Worm (Caenorhabditis elegans): ENCODE measurements around the gene ccnk-1.
A peak's percentile ranks its signal among the peaks of the same experiment; 100 is the strongest.

ccnk-1 gene

ce11 chrV:14645817-14646789 lies 33.8 kb downstream of the ccnk-1 start, which contains the start of the genes rfc-1 and pmp-3:
Gene rfc-1, minus strand, starts transcription at chrV:14645979.
Gene pmp-3, plus strand, starts transcription at chrV:14646739.
- no peak for TF ChIP-seq sdc-2 (tag; optimal IDR thresholded peaks at IDR 0.05)
- no peak for TF ChIP-seq F13H6.1 (tag; optimal IDR thresholded peaks at IDR 0.05)
- TF ChIP-seq ceh-9 (tag; optimal IDR thresholded peaks at IDR 0.05): no peak
- TF ChIP-seq rnt-1 (tag; optimal IDR thresholded peaks at IDR 0.05): no peak
- no peak for TF ChIP-seq syd-9 (tag; optimal IDR thresholded peaks at IDR 0.05)
- TF ChIP-seq nfya-1 (tag; optimal IDR thresholded peaks at IDR 0.05): peak; percentile 18
- no peak for TF ChIP-seq sox-4 (tag; optimal IDR thresholded peaks at IDR 0.05)
- no peak for TF ChIP-seq pag-3 (tag; optimal IDR thresholded peaks at IDR 0.05; ENCODE audit: borderline replicate concordance)
- no peak for TF ChIP-seq dmd-4 (tag; optimal IDR thresholded peaks at IDR 0.05; ENCODE audit: borderline replicate concordance)
- TF ChIP-seq ceh-24 (tag; optimal IDR thresholded peaks at IDR 0.05): no peak
- no peak for TF ChIP-seq lim-6 (tag; optimal IDR thresholded peaks at IDR 0.05)
- TF ChIP-seq elt-4 (tag; optimal IDR thresholded peaks at IDR 0.05): no peak
- TF ChIP-seq che-1 (tag; optimal IDR thresholded peaks at IDR 0.05): no peak
- no peak for TF ChIP-seq ceh-14 (tag; optimal IDR thresholded peaks at IDR 0.05)
- no peak for TF ChIP-seq ama-1 (optimal IDR thresholded peaks at IDR 0.05)
- TF ChIP-seq ceh-30 (tag; optimal IDR thresholded peaks at IDR 0.05): no peak
- peak; percentile 15 for TF ChIP-seq ceh-31 (tag; optimal IDR thresholded peaks at IDR 0.05)

ce11 chrV:14648825-14649224 lies 36.5 kb downstream of the ccnk-1 start:
- TF ChIP-seq unc-42 (tag; optimal IDR thresholded peaks at IDR 0.05) (peak; percentile 30), sox-2 (GFP tag; IDR thresholded peaks at IDR 0.05) (no peak), ceh-31 (tag; optimal IDR thresholded peaks at IDR 0.05) (peak; percentile 9), K09A11.1 (tag; optimal IDR thresholded peaks at IDR 0.05; ENCODE audit: insufficient read depth) (no peak), Y22D7AL.16 (tag; optimal IDR thresholded peaks at IDR 0.05) (no peak), ceh-30 (tag; optimal IDR thresholded peaks at IDR 0.05) (no peak), ceh-45 (GFP tag; IDR thresholded peaks at IDR 0.05) (no peak)

DNA sequence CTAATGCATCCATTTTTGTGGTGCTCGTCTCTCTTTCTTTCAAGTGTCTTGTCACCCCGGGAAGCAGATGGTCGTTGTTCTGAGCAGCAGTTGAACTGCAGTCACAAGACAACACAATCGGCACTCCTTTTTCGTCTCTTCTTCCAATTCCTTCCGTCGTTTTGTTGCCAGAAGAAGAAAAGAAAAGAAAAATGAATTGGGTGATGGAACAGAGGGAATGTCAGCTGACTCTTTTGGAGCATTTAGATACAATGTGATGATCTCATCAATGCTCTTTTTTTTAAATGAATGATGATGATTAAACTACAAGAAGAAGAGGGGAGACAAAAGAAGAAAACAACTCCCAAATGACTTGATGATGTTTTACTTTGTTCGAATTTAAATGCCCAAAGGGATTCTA lies 37.6 kb downstream of the ccnk-1 start:
- no peak for TF ChIP-seq ceh-18 (tag; optimal IDR thresholded peaks at IDR 0.05)
- TF ChIP-seq hlh-30 (tag; optimal IDR thresholded peaks at IDR 0.05; ENCODE audit: insufficient read depth): peak; percentile 72
- TF ChIP-seq unc-42 (tag; optimal IDR thresholded peaks at IDR 0.05): no peak
- TF ChIP-seq sdc-2 (tag; optimal IDR thresholded peaks at IDR 0.05): no peak

ce11 chrV:14650631-14651030 lies 38.3 kb downstream of the ccnk-1 start:
- TF ChIP-seq madf-2 (tag; optimal IDR thresholded peaks at IDR 0.05) (no peak), unc-42 (tag; optimal IDR thresholded peaks at IDR 0.05) (peak; percentile 45)

DNA sequence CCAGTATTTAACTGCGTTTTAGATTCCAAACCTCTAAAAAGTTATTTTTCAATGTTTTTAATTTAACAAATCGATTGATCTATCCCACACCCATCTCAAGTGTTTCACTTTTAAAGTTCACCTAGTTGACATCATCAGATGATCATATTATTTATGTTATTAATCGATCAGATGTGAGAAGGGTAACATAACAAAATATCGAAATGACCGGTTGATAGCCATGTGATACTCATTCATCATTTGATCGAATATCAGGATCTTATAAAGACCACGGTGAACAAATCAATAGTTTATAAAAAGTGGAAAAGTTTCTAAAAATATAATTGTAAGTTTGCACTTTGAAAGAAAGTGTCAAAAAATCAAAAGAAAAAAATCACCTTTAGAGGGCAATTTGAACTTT lies 43.3 kb downstream of the ccnk-1 start:
- TF ChIP-seq ceh-2 (tag; optimal IDR thresholded peaks at IDR 0.05) (no peak), ztf-16 (tag; optimal IDR thresholded peaks at IDR 0.05) (no peak), ref-2 (tag; optimal IDR thresholded peaks at IDR 0.05) (no peak), fax-1 (tag; optimal IDR thresholded peaks at IDR 0.05) (no peak), ahr-1 (tag; optimal IDR thresholded peaks at IDR 0.05) (no peak), pqm-1 (tag; optimal IDR thresholded peaks at IDR 0.05) (no peak), nhr-11 (tag; optimal IDR thresholded peaks at IDR 0.05) (no peak), ceh-19 (GFP tag; optimal IDR thresholded peaks at IDR 0.05) (no peak), unc-42 (tag; optimal IDR thresholded peaks at IDR 0.05) (no peak), zip-5 (tag; optimal IDR thresholded peaks at IDR 0.05) (no peak)
